Fruit fly (Drosophila melanogaster): ENCODE data around the gene Hand.

Gene Hand

DNA sequence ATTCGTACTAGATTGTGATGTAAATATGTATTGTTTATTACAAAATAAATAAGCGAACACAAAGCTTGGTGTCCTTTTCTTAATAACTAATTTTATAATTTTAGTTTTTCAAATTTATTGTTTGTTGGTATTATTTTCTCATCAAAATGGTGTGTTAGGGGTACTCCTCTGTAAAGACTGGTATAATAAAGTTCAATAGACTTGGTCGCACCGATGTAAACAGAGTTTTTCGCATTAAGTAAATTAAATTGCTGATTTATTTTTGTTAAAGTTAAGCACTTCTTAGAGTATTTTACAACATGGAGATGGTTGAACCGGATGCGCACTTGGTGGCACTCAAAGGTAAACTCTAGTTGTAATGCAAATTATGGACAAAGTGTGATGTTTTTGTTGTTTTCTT lies 28.7 kb downstream of the Hand start, which contains the start of gene CG4953:
CG4953 (plus strand) TSS at position 193 of the 400 bp plus-strand sequence.
- no peak for TF ChIP-seq Crg-1 (GFP tag; optimal IDR thresholded peaks at IDR 0.05)
- TF ChIP-seq CG5204 (GFP tag; optimal IDR thresholded peaks at IDR 0.05): no peak
- TF ChIP-seq toe (GFP tag; optimal IDR thresholded peaks at IDR 0.05): no peak
- TF ChIP-seq CG11617 (GFP tag; optimal IDR thresholded peaks at IDR 0.05): no peak
- TF ChIP-seq Clk (GFP tag; optimal IDR thresholded peaks at IDR 0.05): no peak
- TF ChIP-seq CG14711 (tag; optimal IDR thresholded peaks at IDR 0.05): no peak
- TF ChIP-seq CG7101 (tag; optimal IDR thresholded peaks at IDR 0.05): no peak
- TF ChIP-seq CG1620 (GFP tag; optimal IDR thresholded peaks at IDR 0.05): no peak
- no peak for TF ChIP-seq ovo (GFP tag; optimal IDR thresholded peaks at IDR 0.05)
- TF ChIP-seq cnc (optimal IDR thresholded peaks at IDR 0.05): no peak
- TF ChIP-seq CG12768 (GFP tag; optimal IDR thresholded peaks at IDR 0.05): no peak
- TF ChIP-seq Hr96 (GFP tag; optimal IDR thresholded peaks at IDR 0.05): no peak
- no peak for TF ChIP-seq Mnt (GFP tag; optimal IDR thresholded peaks at IDR 0.05)
- TF ChIP-seq cic (GFP tag; optimal IDR thresholded peaks at IDR 0.05): no peak
- no peak for TF ChIP-seq tj (GFP tag; optimal IDR thresholded peaks at IDR 0.05)
- TF ChIP-seq CG7045 (GFP tag; optimal IDR thresholded peaks at IDR 0.05): no peak
- TF ChIP-seq kay (GFP tag; ENCODE audit: borderline replicate concordance): no peak
- no peak for TF ChIP-seq bab1 (GFP tag; optimal IDR thresholded peaks at IDR 0.05)
- no peak for TF ChIP-seq pad (GFP tag; optimal IDR thresholded peaks at IDR 0.05)

DNA sequence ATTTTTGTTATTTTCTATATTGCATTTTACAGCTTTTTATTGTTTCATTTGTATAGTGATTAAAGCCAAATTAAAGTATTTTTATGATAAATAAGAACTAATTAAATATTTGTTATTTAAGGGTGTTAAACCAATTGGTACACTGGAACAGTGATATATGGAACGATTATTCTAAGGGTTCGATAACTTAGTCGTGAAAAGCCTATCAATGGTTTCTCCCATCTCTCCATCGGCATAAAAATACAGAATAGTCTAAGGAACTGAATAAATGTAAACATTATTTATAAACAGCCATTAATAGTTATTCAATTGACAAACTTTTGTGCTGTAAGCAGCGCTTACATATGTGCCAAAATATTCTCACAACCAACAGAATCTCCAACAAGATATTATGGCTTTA lies 30.1 kb downstream of the Hand start, which contains the start of gene Mob3:
Mob3 (plus strand) TSS at position 208 of the 400 bp plus-strand sequence.
- TF ChIP-seq kay (GFP tag; ENCODE audit: borderline replicate concordance): peak; percentile 41
- TF ChIP-seq Clk (GFP tag; optimal IDR thresholded peaks at IDR 0.05): no peak
- peak; percentile 37 for TF ChIP-seq CG14711 (tag; optimal IDR thresholded peaks at IDR 0.05)
- no peak for TF ChIP-seq CG7045 (GFP tag; optimal IDR thresholded peaks at IDR 0.05)
- TF ChIP-seq tj (GFP tag; optimal IDR thresholded peaks at IDR 0.05): no peak
- TF ChIP-seq CG7101 (tag; optimal IDR thresholded peaks at IDR 0.05): peak; percentile 28

- peak; percentile 20 for TF ChIP-seq CG14711 (tag; optimal IDR thresholded peaks at IDR 0.05)
- TF ChIP-seq kay (GFP tag; ENCODE audit: borderline replicate concordance): peak; percentile 75
- TF ChIP-seq bab1 (GFP tag; optimal IDR thresholded peaks at IDR 0.05): peak; percentile 46
- no peak for TF ChIP-seq Crg-1 (GFP tag; optimal IDR thresholded peaks at IDR 0.05)
Measured at dm6 chr2L:10263830-10264634, 31.2 kb downstream of the Hand start, which contains the start of gene REPTOR-BP. TSS of gene REPTOR-BP (plus strand) at chr2L:10264125.

DNA sequence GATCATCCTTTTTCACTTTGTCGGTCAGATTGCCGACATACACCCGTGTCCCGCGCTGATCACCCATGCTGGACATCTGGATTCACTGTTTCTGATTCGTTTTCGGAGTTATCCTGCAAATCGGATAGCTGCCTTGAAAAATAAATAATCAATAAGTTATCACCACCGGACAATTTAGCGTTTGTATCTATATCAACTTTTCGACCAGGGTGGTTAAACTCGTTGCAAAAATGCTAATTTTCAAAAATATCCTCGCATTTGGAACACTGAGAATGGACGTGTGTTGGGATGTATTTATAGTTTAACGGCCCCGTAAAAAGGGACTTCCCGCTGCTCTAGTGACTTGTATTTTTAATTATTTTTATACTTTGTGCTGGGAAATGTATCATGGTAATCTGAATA lies 31.8 kb downstream of the Hand start, which contains the start of gene Rsf1:
Rsf1 (minus strand) TSS at position 212 of the 402 bp plus-strand sequence.
- TF ChIP-seq toe (GFP tag; optimal IDR thresholded peaks at IDR 0.05): no peak
- no peak for TF ChIP-seq Hr96 (GFP tag; optimal IDR thresholded peaks at IDR 0.05)
- no peak for TF ChIP-seq cnc (optimal IDR thresholded peaks at IDR 0.05)
- no peak for TF ChIP-seq CG5204 (GFP tag; optimal IDR thresholded peaks at IDR 0.05)
- no peak for TF ChIP-seq Mnt (GFP tag; optimal IDR thresholded peaks at IDR 0.05)
- no peak for TF ChIP-seq CG7045 (GFP tag; optimal IDR thresholded peaks at IDR 0.05)
- TF ChIP-seq CG33017 (tag; optimal IDR thresholded peaks at IDR 0.05): no peak

- TF ChIP-seq CG11617 (GFP tag; optimal IDR thresholded peaks at IDR 0.05) (no peak), kay (GFP tag; ENCODE audit: borderline replicate concordance) (peak; percentile 91)
Measured at dm6 chr2L:10261774-10262173, 33.4 kb downstream of the Hand start.

DNA sequence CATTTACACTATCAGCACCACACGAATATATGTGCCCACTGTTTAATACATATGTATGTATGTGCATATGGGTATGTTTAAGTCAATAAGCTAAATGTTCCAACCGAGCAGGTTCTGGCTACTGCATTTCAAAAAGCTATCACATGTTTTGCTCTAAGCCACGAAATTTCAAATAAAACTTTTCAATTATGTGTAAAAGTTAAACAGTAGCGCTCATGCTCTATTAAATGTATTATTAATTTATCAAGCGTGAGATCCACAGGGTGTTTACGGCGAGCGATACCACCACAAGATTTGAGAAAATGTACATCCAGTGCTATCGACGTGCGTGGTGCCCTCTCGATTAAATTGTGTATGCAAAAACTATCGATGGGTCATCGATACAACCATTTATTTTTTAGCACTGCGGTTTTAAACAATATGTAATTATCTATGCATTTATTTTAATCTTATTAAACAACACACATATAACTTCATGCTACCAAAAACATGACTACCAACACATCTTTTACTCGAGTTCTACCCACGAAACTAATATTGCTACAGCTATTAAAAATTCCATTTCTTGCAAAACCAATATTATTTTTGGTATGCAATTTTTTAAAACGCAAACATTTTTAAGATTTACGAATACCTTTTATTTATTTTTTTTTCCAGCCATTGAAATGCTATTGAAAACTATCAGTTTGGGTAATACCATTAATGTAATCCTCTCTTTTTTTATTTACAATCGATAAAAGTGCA lies 34.3 kb downstream of the Hand start, which contains the start of gene Pten:
Pten (minus strand) TSS at position 300 of the 744 bp plus-strand sequence.
- TF ChIP-seq tj (GFP tag; optimal IDR thresholded peaks at IDR 0.05) (peak; percentile 40), CG1620 (GFP tag; optimal IDR thresholded peaks at IDR 0.05) (no peak), Clk (GFP tag; optimal IDR thresholded peaks at IDR 0.05) (no peak), CG7101 (tag; optimal IDR thresholded peaks at IDR 0.05) (peak; percentile 47), Crg-1 (GFP tag; optimal IDR thresholded peaks at IDR 0.05) (no peak), CG14711 (tag; optimal IDR thresholded peaks at IDR 0.05) (peak; percentile 73), pad (GFP tag; optimal IDR thresholded peaks at IDR 0.05) (peak; percentile 12), ovo (GFP tag; optimal IDR thresholded peaks at IDR 0.05) (no peak), CG11617 (GFP tag; optimal IDR thresholded peaks at IDR 0.05) (peak; percentile 27), CG7045 (GFP tag; optimal IDR thresholded peaks at IDR 0.05) (peak; percentile 61), CG33017 (tag; optimal IDR thresholded peaks at IDR 0.05) (peak; percentile 28), Hr96 (GFP tag; optimal IDR thresholded peaks at IDR 0.05) (no peak), Mnt (GFP tag; optimal IDR thresholded peaks at IDR 0.05) (peak; percentile 21), toe (GFP tag; optimal IDR thresholded peaks at IDR 0.05) (no peak), cnc (optimal IDR thresholded peaks at IDR 0.05) (no peak), CG5204 (GFP tag; optimal IDR thresholded peaks at IDR 0.05) (no peak), bab1 (GFP tag; optimal IDR thresholded peaks at IDR 0.05) (peak; percentile 46), kay (GFP tag; ENCODE audit: borderline replicate concordance) (peak; percentile 91), cic (GFP tag; optimal IDR thresholded peaks at IDR 0.05) (no peak), CG12768 (GFP tag; optimal IDR thresholded peaks at IDR 0.05) (peak; percentile 66)
